Fruit fly (Drosophila melanogaster) whole organism, adult: ENCODE data around the gene Sf3b5.

Source experiments
- cic ChIP-seq: fragments of 200-800 bp; sonication (Bioruptor generic); optimal IDR thresholded peaks from 2 replicates; lab custom pipeline; 2017; ENCODE audit warnings: missing biosample characterization, mild to moderate bottlenecking, missing genetic modification characterization, moderate library complexity
- kay ChIP-seq: fragments of 200-800 bp; sonication (Bioruptor generic); peaks from one replicate; lab custom pipeline; 2016; ENCODE audit warnings: missing biosample characterization, missing genetic modification characterization, borderline replicate concordance
- pad ChIP-seq: fragments of 200-800 bp; sonication (Bioruptor generic); optimal IDR thresholded peaks from 3 replicates; lab custom pipeline; 2017; ENCODE audit warnings: missing biosample characterization, missing genetic modification characterization, mild to moderate bottlenecking, moderate library complexity, missing genetic modification reagents

- TF ChIP-seq cic (GFP tag; lab: Kevin White, UChicago) (no peak), pad (GFP tag; lab: Kevin White, UChicago) (no peak), kay (GFP tag; lab: Kevin White, UChicago) (no peak)
These were observed 35.0 kb downstream of the Sf3b5 start for dm6 chr3R:8979850-8980775.
